Worm (Caenorhabditis elegans) whole organism, L4/young adult: ENCODE results near the gene col-42.

Experiments used
- W03F9.2 ChIP-seq: fragments of 150-350 bp; optimal IDR thresholded peaks from 2 replicates; lab custom pipeline; 2014; ENCODE audit warnings: missing biosample characterization, missing genetic modification characterization
- dao-5 ChIP-seq: sonication (generic microtip); optimal IDR thresholded peaks from 2 replicates; lab custom pipeline; 2016; ENCODE audit warnings: missing genotype, missing genetic modification characterization, moderate library complexity, missing compliant biosample characterization
- him-1 ChIP-seq: sonication (generic microtip); optimal IDR thresholded peaks from 2 replicates; lab custom pipeline; 2016; ENCODE audit warnings: missing genotype, missing genetic modification reagents, missing genetic modification characterization, missing compliant biosample characterization

Gene col-42

DNA sequence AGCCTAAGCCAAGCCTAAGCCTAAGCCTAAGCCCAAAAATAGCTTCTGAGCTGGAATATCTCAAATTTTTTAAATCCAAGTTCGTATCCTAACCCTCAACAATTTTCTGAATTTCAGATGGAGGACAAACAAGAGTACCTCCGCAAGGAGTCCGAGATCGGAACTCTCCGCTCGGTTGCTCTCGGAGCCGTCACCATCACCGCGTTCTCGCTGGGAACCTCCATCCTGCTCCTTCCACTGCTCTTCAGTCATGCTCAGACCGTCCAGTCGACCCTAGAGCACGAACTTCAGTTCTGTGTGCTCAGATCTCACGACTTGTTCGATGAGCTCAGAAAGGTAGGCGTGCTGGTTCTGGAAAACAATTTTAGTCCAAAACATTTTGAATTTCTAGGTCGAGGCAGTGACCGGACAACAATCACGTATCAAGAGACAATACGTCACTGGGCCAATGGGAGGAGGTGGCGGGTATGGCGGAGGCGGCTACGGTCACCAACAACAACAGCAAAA is at the start of gene col-42:
col-42 (plus strand) TSS at position 118 of the 507 bp plus-strand sequence.
- TF ChIP-seq W03F9.2 (tag; lab: Kevin White, UChicago) (no peak), him-1 (no peak), dao-5 (tag; lab: Kevin White, UChicago) (no peak)

ce11 chrV:18589585-18589984 is 48.7 kb upstream of the col-42 start:
- TF ChIP-seq dao-5 (tag; lab: Kevin White, UChicago) (no peak), him-1 (no peak), W03F9.2 (tag; lab: Kevin White, UChicago) (no peak)

- TF ChIP-seq dao-5 (tag; lab: Kevin White, UChicago): no peak
- no peak for TF ChIP-seq W03F9.2 (tag; lab: Kevin White, UChicago)
- TF ChIP-seq him-1: no peak
Observed at ce11 chrV:18592448-18592847, 45.8 kb upstream of the col-42 start, which contains the start of gene grdn-1. Gene grdn-1 (plus strand): TSS chrV:18592748.

DNA sequence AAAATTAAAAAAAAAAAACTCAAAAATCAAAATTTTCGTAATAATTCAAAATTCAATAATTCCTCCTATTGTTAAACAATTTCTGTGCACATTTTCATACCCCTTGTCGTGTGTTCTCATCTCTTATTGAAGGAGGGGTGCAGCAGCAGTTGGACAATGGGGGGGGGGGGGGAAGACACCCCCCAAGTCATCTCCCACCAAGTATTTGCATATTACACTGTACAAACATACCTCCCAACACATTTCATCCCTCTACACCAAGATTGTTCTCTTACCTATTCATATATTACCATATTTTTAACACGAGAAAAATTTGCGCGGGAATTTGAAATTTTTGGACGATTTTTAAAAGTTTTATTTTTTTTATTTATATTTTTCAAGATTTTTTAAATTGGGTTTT is 42.0 kb upstream of the col-42 start:
- no peak for TF ChIP-seq him-1
- no peak for TF ChIP-seq dao-5 (tag; lab: Kevin White, UChicago)
- no peak for TF ChIP-seq W03F9.2 (tag; lab: Kevin White, UChicago)

DNA sequence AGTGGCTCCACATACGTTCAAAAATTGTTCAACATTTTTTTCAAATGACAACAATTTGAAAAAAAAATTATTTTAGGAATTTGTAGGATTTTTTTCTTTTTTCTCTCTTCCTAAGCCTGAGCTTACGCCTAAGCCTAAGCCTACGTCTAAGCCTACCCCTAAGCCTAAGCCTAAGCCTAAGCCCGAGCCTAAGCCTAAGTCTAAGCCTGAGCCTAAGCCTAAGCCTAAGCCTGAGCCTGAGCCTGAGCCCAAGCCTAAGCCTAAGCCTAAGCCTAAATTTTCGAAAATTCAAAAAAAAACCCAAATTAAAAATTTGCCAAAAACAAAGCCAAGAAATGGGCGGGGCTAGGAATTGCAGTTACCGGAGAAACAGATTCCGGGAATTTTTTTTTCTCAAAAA is 40.5 kb upstream of the col-42 start:
- TF ChIP-seq W03F9.2 (tag; lab: Kevin White, UChicago): no peak
- TF ChIP-seq dao-5 (tag; lab: Kevin White, UChicago): no peak
- no peak for TF ChIP-seq him-1

ce11 chrV:18605510-18605909 is 32.8 kb upstream of the col-42 start:
- TF ChIP-seq W03F9.2 (tag; lab: Kevin White, UChicago) (no peak), dao-5 (tag; lab: Kevin White, UChicago) (no peak), him-1 (no peak)

- TF ChIP-seq dao-5 (tag; lab: Kevin White, UChicago): no peak
- no peak for TF ChIP-seq him-1
- TF ChIP-seq W03F9.2 (tag; lab: Kevin White, UChicago): no peak
Observed at ce11 chrV:18613164-18613563, 25.1 kb upstream of the col-42 start.

DNA sequence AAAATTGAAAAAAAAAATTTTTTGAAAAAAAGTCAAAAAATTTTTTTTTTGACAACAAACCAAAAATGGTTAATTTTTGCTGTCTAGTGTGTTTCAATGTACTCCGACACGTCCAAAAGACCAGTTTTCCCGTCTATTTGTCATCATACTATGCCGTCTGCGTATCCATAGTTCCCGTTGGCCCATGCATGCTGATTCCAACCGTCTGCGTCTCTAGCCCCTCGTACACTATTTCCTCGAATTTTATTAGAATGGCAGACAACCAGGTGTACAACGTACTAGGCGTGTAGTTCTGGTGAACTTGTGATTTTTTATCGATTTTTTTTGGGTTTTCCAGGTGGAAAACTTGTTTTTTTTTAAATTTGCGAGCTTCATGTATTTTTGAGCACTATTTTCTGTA is 23.8 kb upstream of the col-42 start:
- no peak for TF ChIP-seq dao-5 (tag; lab: Kevin White, UChicago)
- TF ChIP-seq W03F9.2 (tag; lab: Kevin White, UChicago): peak; percentile 30
- no peak for TF ChIP-seq him-1

ce11 chrV:18616287-18616686 is 22.0 kb upstream of the col-42 start, which contains the start of gene nhr-70:
Gene nhr-70 (plus strand): TSS chrV:18616587.
- TF ChIP-seq dao-5 (tag; lab: Kevin White, UChicago) (no peak), him-1 (no peak)

DNA sequence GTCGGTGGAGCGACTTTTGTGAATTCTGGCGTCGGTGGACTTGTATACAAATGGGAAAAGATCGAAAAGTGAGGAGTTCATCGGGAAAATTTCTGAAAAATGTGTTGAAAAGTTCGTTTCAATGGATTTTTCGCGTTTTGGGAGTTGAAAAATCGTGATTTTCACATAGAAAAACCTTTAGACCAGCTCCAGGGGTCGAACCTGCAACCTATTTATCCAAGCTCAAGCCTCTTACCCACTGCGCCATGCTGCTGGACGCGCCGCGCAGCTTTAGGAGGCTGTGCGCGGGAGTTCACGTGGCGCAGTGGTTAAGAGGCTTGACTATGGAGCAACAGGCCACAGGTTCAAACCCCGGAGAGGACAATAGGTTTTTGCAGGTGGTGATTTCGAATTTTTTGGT is 15.8 kb upstream of the col-42 start, which contains the start of gene Y69H2.1:
Y69H2.1 (minus strand) TSS at position 101 of the 400 bp plus-strand sequence.
- TF ChIP-seq dao-5 (tag; lab: Kevin White, UChicago) (no peak), him-1 (no peak), W03F9.2 (tag; lab: Kevin White, UChicago) (no peak)

ce11 chrV:18626764-18627163 is 11.5 kb upstream of the col-42 start, which contains the start of gene Y69H2.15:
Gene Y69H2.15 (minus strand): TSS chrV:18626864.
- no peak for TF ChIP-seq W03F9.2 (tag; lab: Kevin White, UChicago)

- TF ChIP-seq W03F9.2 (tag; lab: Kevin White, UChicago) (no peak), dao-5 (tag; lab: Kevin White, UChicago) (no peak), him-1 (no peak)
Observed at ce11 chrV:18627445-18627844, 10.8 kb upstream of the col-42 start.

DNA sequence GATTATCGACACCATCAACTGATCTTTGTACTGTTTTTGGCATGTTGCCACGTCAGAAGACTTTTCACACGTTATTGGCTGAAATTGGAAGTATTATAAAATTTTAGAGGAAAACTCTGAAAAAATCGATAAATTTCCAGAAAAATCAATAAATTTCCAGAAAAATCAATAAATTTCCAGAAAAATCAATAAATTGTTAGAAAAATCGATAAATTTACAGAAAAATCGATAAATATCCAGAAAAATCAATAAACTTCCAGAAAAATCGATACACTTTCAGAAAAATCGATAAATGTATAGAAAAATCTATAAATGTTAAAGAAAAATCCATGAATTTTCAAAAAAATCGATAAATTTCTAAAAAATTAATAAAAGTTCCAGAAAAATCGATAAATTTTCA is 9.4 kb upstream of the col-42 start:
- TF ChIP-seq W03F9.2 (tag; lab: Kevin White, UChicago) (no peak), dao-5 (tag; lab: Kevin White, UChicago) (no peak), him-1 (no peak)

DNA sequence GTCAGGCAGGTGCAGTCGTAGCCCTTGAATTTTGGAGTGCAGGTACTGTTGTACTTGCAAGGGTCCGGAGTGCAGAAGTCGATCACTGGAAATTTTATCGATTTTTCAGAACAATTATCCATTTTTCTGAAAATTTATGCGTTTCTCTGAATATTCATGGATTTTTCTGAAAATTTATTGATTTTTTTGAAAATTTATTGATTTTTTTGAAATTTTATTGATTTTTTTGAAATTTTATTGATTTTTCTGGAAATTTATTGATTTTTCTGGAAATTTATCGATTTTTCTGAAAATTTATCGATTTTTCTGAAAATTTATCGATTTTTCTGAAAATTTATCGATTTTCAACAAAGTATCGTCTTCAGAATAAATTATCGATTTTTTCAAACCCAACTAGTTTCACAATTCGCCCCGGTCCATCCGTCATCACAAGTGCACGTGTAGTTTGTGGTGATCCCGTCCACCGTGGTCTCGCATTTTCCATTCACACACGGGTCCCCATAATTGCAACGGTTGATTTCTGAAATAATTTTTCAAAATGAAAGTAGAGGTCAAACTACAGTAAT is 6.2 kb upstream of the col-42 start:
- TF ChIP-seq W03F9.2 (tag; lab: Kevin White, UChicago): no peak

DNA sequence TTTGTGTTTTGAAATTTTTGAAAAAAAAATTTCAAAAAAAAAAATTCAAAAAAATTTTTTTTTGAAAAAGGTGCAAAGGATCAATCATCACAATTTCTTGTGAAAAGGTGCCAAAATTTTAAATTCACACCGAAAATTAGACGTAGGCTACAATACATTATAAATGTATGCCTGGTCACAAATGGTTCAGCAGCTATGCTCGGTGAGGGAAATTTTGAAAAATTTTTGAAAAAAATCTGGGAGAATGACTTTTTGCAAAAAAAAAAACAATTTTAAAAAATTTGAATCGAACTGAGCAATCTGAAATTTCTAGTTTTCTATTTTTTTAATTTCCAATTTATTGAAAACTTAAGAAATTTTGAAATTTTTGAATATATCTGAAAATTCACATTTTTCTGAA is 2.0 kb upstream of the col-42 start, which contains the start of gene egas-3:
egas-3 (minus strand) TSS at position 101 of the 400 bp plus-strand sequence.
- TF ChIP-seq him-1 (no peak), W03F9.2 (tag; lab: Kevin White, UChicago) (no peak), dao-5 (tag; lab: Kevin White, UChicago) (no peak)
